Worm (Caenorhabditis elegans) whole organism, L2 larva: ENCODE data around the gene C14F11.7.

Experiments
- F13H6.1 ChIP-seq: sonication (generic microtip); optimal IDR thresholded peaks from 2 replicates; lab custom pipeline; 2016; ENCODE audit warnings: missing genetic modification characterization, missing compliant biosample characterization
- ama-1 ChIP-seq: fragments of 150-350 bp; optimal IDR thresholded peaks from 2 replicates; lab custom pipeline; 2018; ENCODE audit warnings: inconsistent platforms
- dmd-4 ChIP-seq: sonication (generic microtip); optimal IDR thresholded peaks from 2 replicates; lab custom pipeline; 2017; ENCODE audit warnings: missing biosample characterization, missing genetic modification characterization
- elt-3 ChIP-seq: sonication (generic microtip); optimal IDR thresholded peaks from 2 replicates; lab custom pipeline; 2017; ENCODE audit warnings: missing biosample characterization, missing genetic modification characterization
- fos-1 ChIP-seq: fragments of 150-350 bp; optimal IDR thresholded peaks from 2 replicates; lab custom pipeline; 2014; ENCODE audit warnings: missing biosample characterization, missing genetic modification characterization
- lin-11 ChIP-seq: fragments of 150-350 bp; sonication (generic microtip); optimal IDR thresholded peaks from 2 replicates; lab custom pipeline; 2014; ENCODE audit warnings: missing biosample characterization, missing genetic modification characterization, inconsistent platforms, mixed read lengths
- lin-13 ChIP-seq: fragments of 150-350 bp; optimal IDR thresholded peaks from 2 replicates; lab custom pipeline; 2014; ENCODE audit warnings: missing biosample characterization, missing genetic modification reagents, missing genetic modification characterization
- lsy-2 ChIP-seq, 2 experiments: fragments of 150-350 bp in 1 of 2; sonication (generic microtip) in 1 of 2; optimal IDR thresholded peaks; 2 replicates each; lab custom pipeline; 2014 to 2017; ENCODE audit warnings: missing biosample characterization in 2 of 2, missing genetic modification characterization in 2 of 2
- mab-5 ChIP-seq: fragments of 150-350 bp; optimal IDR thresholded peaks from 2 replicates; lab custom pipeline; 2014; ENCODE audit warnings: missing biosample characterization, missing genetic modification characterization
- nhr-21 ChIP-seq: fragments of 150-350 bp; optimal IDR thresholded peaks from 2 replicates; lab custom pipeline; 2014; ENCODE audit warnings: missing biosample characterization, missing genetic modification characterization
- nhr-237 ChIP-seq: fragments of 150-350 bp; optimal IDR thresholded peaks from 2 replicates; lab custom pipeline; 2014; ENCODE audit warnings: missing biosample characterization, missing genetic modification characterization
- unc-39 ChIP-seq: fragments of 150-350 bp; optimal IDR thresholded peaks from 2 replicates; lab custom pipeline; 2014; ENCODE audit warnings: missing biosample characterization, missing genetic modification characterization
- zag-1 ChIP-seq: fragments of 150-350 bp; optimal IDR thresholded peaks from 2 replicates; lab custom pipeline; 2014; ENCODE audit warnings: missing biosample characterization, missing genetic modification characterization
- ztf-4 ChIP-seq: fragments of 150-350 bp; optimal IDR thresholded peaks from 2 replicates; lab custom pipeline; 2014; ENCODE audit warnings: missing biosample characterization, missing genetic modification characterization

DNA sequence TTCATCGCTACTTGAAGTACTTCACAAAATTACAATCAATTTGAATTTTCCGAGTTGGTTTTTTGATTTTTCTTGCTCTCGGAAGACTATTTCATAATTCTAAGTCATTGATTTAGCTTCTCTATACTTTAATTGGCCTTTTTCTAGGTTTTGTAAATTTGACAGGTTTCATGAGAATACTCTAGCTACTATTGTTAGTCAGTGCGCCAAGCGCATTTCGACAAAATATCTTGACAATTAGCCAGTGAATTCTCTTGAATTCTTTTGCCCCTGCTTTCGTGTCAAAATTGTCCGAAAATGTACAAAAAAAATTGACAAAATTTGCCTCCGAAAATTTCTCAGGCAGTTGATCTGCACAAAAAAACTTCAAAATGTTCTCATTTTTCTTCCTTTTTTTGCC lies 44.8 kb upstream of the C14F11.7 start:
- TF ChIP-seq lin-13 (GFP tag; lab: Kevin White, UChicago): no peak
- no peak for TF ChIP-seq dmd-4
- no peak for TF ChIP-seq mab-5 (tag; lab: Kevin White, UChicago)
- no peak for TF ChIP-seq lin-11
- no peak for TF ChIP-seq nhr-21 (tag; lab: Kevin White, UChicago)
- no peak for TF ChIP-seq F13H6.1 (tag; lab: Kevin White, UChicago)
- TF ChIP-seq elt-3: no peak
- TF ChIP-seq lsy-2 (tag; optimal IDR thresholded peaks at IDR 0.05; lab: Kevin White, UChicago): no peak
- TF ChIP-seq nhr-237 (tag; lab: Kevin White, UChicago): no peak
- no peak for TF ChIP-seq unc-39
- TF ChIP-seq fos-1 (tag; lab: Kevin White, UChicago): no peak
- no peak for TF ChIP-seq ama-1 (lab: Kevin White, UChicago)
- TF ChIP-seq zag-1 (tag; lab: Kevin White, UChicago): no peak
- TF ChIP-seq ztf-4 (tag; lab: Kevin White, UChicago): no peak
